Worm (Caenorhabditis elegans): ENCODE results near the gene ZK1127.5.
"Not testable (repeated sequence)": the region's sequence is repeated elsewhere in the genome, so short reads cannot be mapped to it uniquely, and the experiment has no call there.

ZK1127.5 gene

ce11 chrII:7084021-7084420, 33.5 kb downstream of the ZK1127.5 start, which contains the start of the genes T02G5.14 and T02G5.15:
T02G5.14 (plus strand) TSS chrII:7084321.
T02G5.15 (plus strand) TSS chrII:7084321.
- TF ChIP-seq dao-5, W03F9.2, him-1 (tag; optimal IDR thresholded peaks at IDR 0.05): not testable (repeated sequence)

ce11 chrII:7090085-7090484, 39.6 kb downstream of the ZK1127.5 start:
- TF ChIP-seq him-1 (tag; optimal IDR thresholded peaks at IDR 0.05) (no peak), W03F9.2 (tag; optimal IDR thresholded peaks at IDR 0.05) (no peak), dao-5 (tag; optimal IDR thresholded peaks at IDR 0.05) (no peak)

- no peak for TF ChIP-seq him-1 (tag; optimal IDR thresholded peaks at IDR 0.05)
- TF ChIP-seq dao-5 (tag; optimal IDR thresholded peaks at IDR 0.05), result no peak
- no peak for TF ChIP-seq W03F9.2 (tag; optimal IDR thresholded peaks at IDR 0.05)
Observed at ce11 chrII:7090852-7091251, 40.4 kb downstream of the ZK1127.5 start.

- TF ChIP-seq him-1 (tag; optimal IDR thresholded peaks at IDR 0.05), result no peak
Observed at ce11 chrII:7093339-7093821, 42.9 kb downstream of the ZK1127.5 start, which contains the start of gene T02G5.3. T02G5.3 (plus strand) TSS chrII:7093389.

ce11 chrII:7095970-7096369, 45.5 kb downstream of the ZK1127.5 start:
- no peak for TF ChIP-seq dao-5 (tag; optimal IDR thresholded peaks at IDR 0.05)
- no peak for TF ChIP-seq him-1 (tag; optimal IDR thresholded peaks at IDR 0.05)
- no peak for TF ChIP-seq W03F9.2 (tag; optimal IDR thresholded peaks at IDR 0.05)

ce11 chrII:7098578-7098977, 48.1 kb downstream of the ZK1127.5 start, which contains the start of gene mct-5:
mct-5 (minus strand) TSS chrII:7098593.
- TF ChIP-seq W03F9.2 (tag; optimal IDR thresholded peaks at IDR 0.05) (no peak), dao-5 (tag; optimal IDR thresholded peaks at IDR 0.05) (no peak), him-1 (tag; optimal IDR thresholded peaks at IDR 0.05) (no peak)

ce11 chrII:7099231-7099630, 48.8 kb downstream of the ZK1127.5 start:
- TF ChIP-seq W03F9.2 (tag; optimal IDR thresholded peaks at IDR 0.05) (no peak), dao-5 (tag; optimal IDR thresholded peaks at IDR 0.05) (no peak), him-1 (tag; optimal IDR thresholded peaks at IDR 0.05) (no peak)

ce11 chrII:7100838-7101237, 50.4 kb downstream of the ZK1127.5 start, which contains the start of gene mmaa-1:
mmaa-1 (minus strand) TSS chrII:7101165.
- TF ChIP-seq dao-5 (tag; optimal IDR thresholded peaks at IDR 0.05) (no peak), W03F9.2 (tag; optimal IDR thresholded peaks at IDR 0.05) (no peak), him-1 (tag; optimal IDR thresholded peaks at IDR 0.05) (no peak)
